Worm (Caenorhabditis elegans): ENCODE data around the gene pafo-1.

Gene pafo-1

ce11 chrV:11541284-11541683, 19.8 kb downstream of the pafo-1 start (continued):
- no peak for TF ChIP-seq ceh-91 (GFP tag; IDR thresholded peaks at IDR 0.05)
- TF ChIP-seq F55B11.4 (tag; optimal IDR thresholded peaks at IDR 0.05; ENCODE audit: borderline replicate concordance, insufficient read depth) = no peak
- TF ChIP-seq aptf-2 (GFP tag; conservative IDR thresholded peaks at IDR 0.05) = 0 out of 2 replicates have a peak, but pooled peaks have one; percentile 7
- no peak; the same call in 1 of the 2 replicates for TF ChIP-seq nfyb-1 (GFP tag; IDR thresholded peaks at IDR 0.05)
- TF ChIP-seq rcor-1 (GFP tag; IDR thresholded peaks at IDR 0.05) = no peak
- no peak for TF ChIP-seq bed-2 (GFP tag; IDR thresholded peaks at IDR 0.05)
- no peak for TF ChIP-seq him-1 (tag; optimal IDR thresholded peaks at IDR 0.05)
- no peak for TF ChIP-seq nhr-90 (tag; optimal IDR thresholded peaks at IDR 0.05)
- no peak for TF ChIP-seq ekl-4 (GFP tag; IDR thresholded peaks at IDR 0.05)
- 0 out of 2 replicates have a peak, but pooled peaks have one; percentile 34 for TF ChIP-seq Y53F4B.3 (GFP tag; IDR thresholded peaks at IDR 0.05)
- no peak for TF ChIP-seq Y95B8A.8 (GFP tag; IDR thresholded peaks at IDR 0.05)
- no peak for TF ChIP-seq ceh-58 (GFP tag; IDR thresholded peaks at IDR 0.05)
- TF ChIP-seq lsl-1 (GFP tag; optimal IDR thresholded peaks at IDR 0.05) = no peak
- TF ChIP-seq unc-62 (GFP tag; optimal IDR thresholded peaks at IDR 0.05) = no peak
- no peak for TF ChIP-seq snpc-1.3 (tag; optimal IDR thresholded peaks at IDR 0.05; ENCODE audit: insufficient read depth)
- no peak for TF ChIP-seq hmg-1.2 (GFP tag; IDR thresholded peaks at IDR 0.05)
- no peak for TF ChIP-seq B0261.1 (tag; optimal IDR thresholded peaks at IDR 0.05)
- TF ChIP-seq rpc-1 (optimal IDR thresholded peaks at IDR 0.05) = no peak
- no peak for TF ChIP-seq rpc-1 (tag; optimal IDR thresholded peaks at IDR 0.05)
- no peak for TF ChIP-seq F37B4.10 (GFP tag; IDR thresholded peaks at IDR 0.05)
- no peak for TF ChIP-seq B0336.3 (GFP tag; IDR thresholded peaks at IDR 0.05)
- no peak for TF ChIP-seq tbp1 (GFP tag; optimal IDR thresholded peaks at IDR 0.05)
- no peak for TF ChIP-seq lin-54 (GFP tag; optimal IDR thresholded peaks at IDR 0.05)
- peak; percentile 3 for TF ChIP-seq gei-17 (GFP tag; optimal IDR thresholded peaks at IDR 0.05)
- TF ChIP-seq D2030.7 (GFP tag; IDR thresholded peaks at IDR 0.05) = no peak
- TF ChIP-seq cebp-1 (GFP tag; IDR thresholded peaks at IDR 0.05) = peak; percentile 37; the same call in 1 of the 2 replicates
- TF ChIP-seq cebp-1 (tag; optimal IDR thresholded peaks at IDR 0.05) = peak; percentile 68
- TF ChIP-seq nhr-179 (tag; optimal IDR thresholded peaks at IDR 0.05) = no peak
- no peak for TF ChIP-seq egl-44 (GFP tag; IDR thresholded peaks at IDR 0.05)
- TF ChIP-seq attf-5 (GFP tag; optimal IDR thresholded peaks at IDR 0.05) = no peak
- no peak for TF ChIP-seq F57C9.4 (tag; optimal IDR thresholded peaks at IDR 0.05)
- TF ChIP-seq ceh-27 (GFP tag; optimal IDR thresholded peaks at IDR 0.05) = no peak
- TF ChIP-seq madf-8 (GFP tag; conservative IDR thresholded peaks at IDR 0.05) = no peak
- no peak for TF ChIP-seq attf-6 (GFP tag; IDR thresholded peaks at IDR 0.05)
- no peak for TF ChIP-seq dpff-1 (tag; optimal IDR thresholded peaks at IDR 0.05)
- TF ChIP-seq ztf-28 (GFP tag; IDR thresholded peaks at IDR 0.05) = 0 out of 2 replicates have a peak, but pooled peaks have one; percentile 54
- no peak for TF ChIP-seq pha-4 (tag; optimal IDR thresholded peaks at IDR 0.05)
- no peak for TF ChIP-seq F33H1.4 (GFP tag; IDR thresholded peaks at IDR 0.05)
- no peak for TF ChIP-seq lin-35 (GFP tag; optimal IDR thresholded peaks at IDR 0.05)
- TF ChIP-seq madf-6 (GFP tag; IDR thresholded peaks at IDR 0.05) = no peak
- no peak for TF ChIP-seq let-526 (GFP tag; IDR thresholded peaks at IDR 0.05)
- TF ChIP-seq ztf-25 (GFP tag; IDR thresholded peaks at IDR 0.05) = peak; percentile 67; the same call in 1 of the 2 replicates
- TF ChIP-seq nfya-2 (GFP tag; IDR thresholded peaks at IDR 0.05) = no peak
- peak; percentile 30 for TF ChIP-seq somi-1 (GFP tag; optimal IDR thresholded peaks at IDR 0.05)
- TF ChIP-seq pbrm-1 (GFP tag; IDR thresholded peaks at IDR 0.05) = no peak
- TF ChIP-seq lin-40 (tag; optimal IDR thresholded peaks at IDR 0.05) = no peak
- no peak for TF ChIP-seq F39B2.1 (GFP tag; IDR thresholded peaks at IDR 0.05)
- TF ChIP-seq repo-1 (tag; optimal IDR thresholded peaks at IDR 0.05) = no peak
- TF ChIP-seq tbx-9 (tag; optimal IDR thresholded peaks at IDR 0.05; ENCODE audit: borderline replicate concordance) = no peak
- TF ChIP-seq F57A8.1 (GFP tag; optimal IDR thresholded peaks at IDR 0.05) = no peak
